Worm (Caenorhabditis elegans) whole organism, L1 larva: ENCODE results near the gene ham-3.
A peak's percentile ranks its signal among the peaks of the same experiment; 100 is the strongest.

Experiments used
- C04F5.9 ChIP-seq: sonication (generic microtip); optimal IDR thresholded peaks from 2 replicates; lab custom pipeline; 2016; ENCODE audit warnings: missing genetic modification characterization, missing compliant biosample characterization
- C16A3.4 ChIP-seq: fragments of 150-350 bp; optimal IDR thresholded peaks from 2 replicates; lab custom pipeline; 2014; ENCODE audit warnings: missing biosample characterization, missing genetic modification characterization
- C34B4.2 ChIP-seq: sonication (generic microtip); optimal IDR thresholded peaks from 2 replicates; lab custom pipeline; 2017; ENCODE audit warnings: mild to moderate bottlenecking, missing genetic modification characterization, missing compliant biosample characterization
- F16B12.6 ChIP-seq: fragments of 150-350 bp; optimal IDR thresholded peaks from 2 replicates; lab custom pipeline; 2014; ENCODE audit warnings: missing biosample characterization, missing genetic modification characterization
- Y116A8C.19 ChIP-seq: sonication (generic microtip); optimal IDR thresholded peaks from 2 replicates; lab custom pipeline; 2016; ENCODE audit warnings: missing compliant biosample characterization, missing genetic modification characterization, borderline replicate concordance
- aha-1 ChIP-seq: fragments of 150-350 bp; optimal IDR thresholded peaks from 2 replicates; lab custom pipeline; 2014; ENCODE audit warnings: missing biosample characterization, missing genetic modification characterization
- ceh-82 ChIP-seq, 3 experiments: fragments of 150-350 bp in 1 of 3; sonication (generic microtip) in 2 of 3; optimal IDR thresholded peaks; 2 replicates each; lab custom pipeline; 2014 to 2017; ENCODE audit warnings: missing biosample characterization in 3 of 3, missing genetic modification characterization in 3 of 3
- ceh-88 ChIP-seq: fragments of 200-800 bp; sonication (Bioruptor generic); IDR thresholded peaks from 2 replicates; pipeline ENCODE4 v1.3.6; 2022; ENCODE audit warnings: missing genetic modification characterization, missing compliant biosample characterization
- ceh-90 ChIP-seq: sonication (generic microtip); optimal IDR thresholded peaks from 2 replicates; lab custom pipeline; 2016; ENCODE audit warnings: missing genetic modification characterization, missing compliant biosample characterization
- efl-1 ChIP-seq, 4 experiments: fragments of 150-350 bp; optimal IDR thresholded peaks in 3 of 4; peaks in 1 of 4; 1 replicate in 1 of 4; 2 replicates in 3 of 4; lab custom pipeline; 2014; ENCODE audit warnings: missing biosample characterization in 2 of 4, missing genetic modification characterization in 2 of 4, missing genetic modification reagents in 2 of 4
- egl-13 ChIP-seq: sonication (generic microtip); optimal IDR thresholded peaks from 2 replicates; lab custom pipeline; 2016; ENCODE audit warnings: missing genotype, missing genetic modification reagents, missing genetic modification characterization, missing compliant biosample characterization
- egl-27 ChIP-seq, 2 experiments: fragments of 150-350 bp in 1 of 2; sonication (generic microtip); optimal IDR thresholded peaks; 3 replicates each; lab custom pipeline; 2017 to 2018; ENCODE audit warnings: missing biosample characterization in 2 of 2, missing genetic modification characterization in 2 of 2, missing genetic modification reagents in 2 of 2
- elt-2 ChIP-seq: sonication (generic microtip); optimal IDR thresholded peaks from 2 replicates; lab custom pipeline; 2016; ENCODE audit warnings: missing genetic modification characterization, mild to moderate bottlenecking, inconsistent platforms, missing compliant biosample characterization, missing genetic modification reagents
- elt-3 ChIP-seq, 6 experiments: fragments of 150-350 bp in 1 of 6; sonication (generic microtip); optimal IDR thresholded peaks; 2 replicates each; lab custom pipeline; 2017 to 2018; ENCODE audit warnings: missing biosample characterization in 6 of 6, missing genetic modification characterization in 6 of 6, inconsistent platforms in 1 of 6
- ets-5 ChIP-seq: fragments of 200-800 bp; sonication (Bioruptor generic); IDR thresholded peaks from 2 replicates; pipeline ENCODE4 v1.3.6; 2022; ENCODE audit warnings: missing genetic modification characterization, missing compliant biosample characterization
- fkh-10 ChIP-seq: sonication (generic microtip); optimal IDR thresholded peaks from 2 replicates; lab custom pipeline; 2017; ENCODE audit warnings: missing biosample characterization, missing genetic modification reagents, missing genetic modification characterization
- fos-1 ChIP-seq: fragments of 150-350 bp; optimal IDR thresholded peaks from 2 replicates; lab custom pipeline; 2014; ENCODE audit warnings: missing biosample characterization, missing genetic modification characterization
- grh-1 ChIP-seq: fragments of 200-800 bp; sonication (Bioruptor generic); IDR thresholded peaks from 2 replicates; pipeline ENCODE4 v1.3.6; 2022; ENCODE audit warnings: missing genetic modification reagents, missing genetic modification characterization, missing compliant biosample characterization
- hlh-4 ChIP-seq: sonication (generic microtip); optimal IDR thresholded peaks from 2 replicates; lab custom pipeline; 2016; ENCODE audit warnings: mild to moderate bottlenecking, missing genetic modification characterization, missing compliant biosample characterization
- isw-1 ChIP-seq: fragments of 200-800 bp; sonication (Bioruptor generic); IDR thresholded peaks from 2 replicates; pipeline ENCODE4 v1.3.6; 2022; ENCODE audit warnings: missing genetic modification characterization, missing compliant biosample characterization
- jun-1 ChIP-seq: fragments of 150-350 bp; optimal IDR thresholded peaks from 2 replicates; lab custom pipeline; 2014; ENCODE audit warnings: missing biosample characterization, missing genetic modification reagents, missing genetic modification characterization
- lin-13 ChIP-seq: fragments of 150-350 bp; optimal IDR thresholded peaks from 2 replicates; lab custom pipeline; 2014; ENCODE audit warnings: missing biosample characterization, missing genetic modification reagents, missing genetic modification characterization
- lin-15B ChIP-seq: fragments of 150-350 bp; sonication (generic microtip); optimal IDR thresholded peaks from 3 replicates; lab custom pipeline; 2014; ENCODE audit warnings: missing biosample characterization, missing genetic modification characterization
- lin-35 ChIP-seq, 2 experiments: fragments of 150-350 bp; optimal IDR thresholded peaks; 2 replicates each; lab custom pipeline; 2014; ENCODE audit warnings: missing biosample characterization in 2 of 2, missing genetic modification characterization in 2 of 2, missing genetic modification reagents in 2 of 2
- lin-39 ChIP-seq: fragments of 150-350 bp; optimal IDR thresholded peaks from 2 replicates; lab custom pipeline; 2014; ENCODE audit warnings: missing biosample characterization, missing genetic modification reagents, missing genetic modification characterization
- mdl-1 ChIP-seq, 2 experiments: fragments of 150-350 bp; optimal IDR thresholded peaks; 2 replicates each; lab custom pipeline; 2014 to 2017; ENCODE audit warnings: missing biosample characterization in 2 of 2, missing genetic modification characterization in 2 of 2, inconsistent platforms in 1 of 2
- mef-2 ChIP-seq: fragments of 150-350 bp; optimal IDR thresholded peaks from 2 replicates; lab custom pipeline; 2014; ENCODE audit warnings: missing biosample characterization, missing genetic modification characterization
- nhr-11 ChIP-seq: fragments of 150-350 bp; optimal IDR thresholded peaks from 2 replicates; lab custom pipeline; 2014; ENCODE audit warnings: missing biosample characterization, missing genetic modification characterization
- nhr-12 ChIP-seq: sonication (generic microtip); optimal IDR thresholded peaks from 2 replicates; lab custom pipeline; 2017; ENCODE audit warnings: missing biosample characterization, missing genetic modification characterization
- nhr-19 ChIP-seq: fragments of 200-800 bp; sonication (Bioruptor generic); conservative IDR thresholded peaks from 2 replicates; pipeline ENCODE4 v1.3.6; 2022; ENCODE audit warnings: missing genetic modification characterization, missing compliant biosample characterization
- nhr-20 ChIP-seq: sonication (generic microtip); optimal IDR thresholded peaks from 2 replicates; lab custom pipeline; 2016; ENCODE audit warnings: mild to moderate bottlenecking, missing genetic modification characterization, missing compliant biosample characterization
- nhr-237 ChIP-seq: fragments of 150-350 bp; optimal IDR thresholded peaks from 2 replicates; lab custom pipeline; 2014; ENCODE audit warnings: missing biosample characterization, missing genetic modification characterization
- nhr-47 ChIP-seq: sonication (generic microtip); optimal IDR thresholded peaks from 2 replicates; lab custom pipeline; 2016; ENCODE audit warnings: mild to moderate bottlenecking, missing genetic modification characterization, moderate library complexity, missing compliant biosample characterization
- nhr-77 ChIP-seq: fragments of 150-350 bp; optimal IDR thresholded peaks from 2 replicates; lab custom pipeline; 2014; ENCODE audit warnings: missing biosample characterization, missing genetic modification characterization
- nhr-84 ChIP-seq: sonication (generic microtip); optimal IDR thresholded peaks from 2 replicates; lab custom pipeline; 2017; ENCODE audit warnings: missing biosample characterization, missing genetic modification characterization
- nhr-85 ChIP-seq: sonication (generic microtip); peaks from one replicate; lab custom pipeline; 2016; ENCODE audit warnings: missing genetic modification characterization, inconsistent platforms, missing compliant biosample characterization
- nhr-90 ChIP-seq: sonication (generic microtip); optimal IDR thresholded peaks from 2 replicates; lab custom pipeline; 2016; ENCODE audit warnings: mild to moderate bottlenecking, missing genetic modification characterization, missing compliant biosample characterization; ENCODE audit not compliant: poor library complexity
- pag-3 ChIP-seq: sonication (generic microtip); optimal IDR thresholded peaks from 2 replicates; lab custom pipeline; 2017; ENCODE audit warnings: missing genetic modification characterization, mild to moderate bottlenecking, missing compliant biosample characterization, antibody characterized with exemption, borderline replicate concordance; ENCODE audit not compliant: insufficient read depth
- rnt-1 ChIP-seq: sonication (generic microtip); optimal IDR thresholded peaks from 2 replicates; lab custom pipeline; 2016; ENCODE audit warnings: mild to moderate bottlenecking, missing genetic modification characterization, moderate library complexity, missing compliant biosample characterization
- skn-1 ChIP-seq: fragments of 150-350 bp; optimal IDR thresholded peaks from 2 replicates; lab custom pipeline; 2014; ENCODE audit warnings: missing biosample characterization, missing genetic modification characterization
- snu-23 ChIP-seq: sonication (generic microtip); optimal IDR thresholded peaks from 2 replicates; lab custom pipeline; 2016; ENCODE audit warnings: missing genetic modification characterization, missing compliant biosample characterization
- sox-4 ChIP-seq: sonication (generic microtip); optimal IDR thresholded peaks from 2 replicates; lab custom pipeline; 2016; ENCODE audit warnings: missing genetic modification characterization, missing compliant biosample characterization
- sptf-1 ChIP-seq: fragments of 150-350 bp; optimal IDR thresholded peaks from 2 replicates; lab custom pipeline; 2014; ENCODE audit warnings: missing biosample characterization, missing genetic modification characterization
- swsn-7 ChIP-seq: sonication (generic microtip); optimal IDR thresholded peaks from 2 replicates; lab custom pipeline; 2016; ENCODE audit warnings: missing genetic modification characterization, missing compliant biosample characterization
- tbx-2 ChIP-seq: sonication (generic microtip); optimal IDR thresholded peaks from 2 replicates; lab custom pipeline; 2016; ENCODE audit warnings: missing genetic modification characterization, missing compliant biosample characterization
- tlp-1 ChIP-seq: fragments of 150-350 bp; optimal IDR thresholded peaks from 2 replicates; lab custom pipeline; 2014; ENCODE audit warnings: missing biosample characterization, missing genetic modification characterization
- unc-30 ChIP-seq: sonication (generic microtip); optimal IDR thresholded peaks from 2 replicates; lab custom pipeline; 2017; ENCODE audit warnings: missing biosample characterization, missing genetic modification characterization
- unc-86 ChIP-seq: sonication (generic microtip); optimal IDR thresholded peaks from 2 replicates; lab custom pipeline; 2016; ENCODE audit warnings: missing genetic modification characterization, missing compliant biosample characterization
- unc-98 ChIP-seq: fragments of 200-800 bp; sonication (Bioruptor generic); IDR thresholded peaks from 2 replicates; pipeline ENCODE4 v1.3.6; 2022; ENCODE audit warnings: missing genetic modification characterization, missing compliant biosample characterization
- vab-15 ChIP-seq: sonication (generic microtip); optimal IDR thresholded peaks from 2 replicates; lab custom pipeline; 2017; ENCODE audit warnings: missing genotype, mild to moderate bottlenecking, missing genetic modification characterization, missing compliant biosample characterization
- xbp-1 ChIP-seq: sonication (generic microtip); optimal IDR thresholded peaks from 2 replicates; lab custom pipeline; 2016; ENCODE audit warnings: missing genetic modification characterization, missing compliant biosample characterization
- zip-4 ChIP-seq: fragments of 200-800 bp; sonication (Bioruptor generic); optimal IDR thresholded peaks from 2 replicates; lab custom pipeline; 2018; ENCODE audit warnings: mild to moderate bottlenecking, missing genetic modification characterization, moderate library complexity, missing compliant biosample characterization
- ztf-4 ChIP-seq: fragments of 150-350 bp; optimal IDR thresholded peaks from 2 replicates; lab custom pipeline; 2014; ENCODE audit warnings: missing biosample characterization, missing genetic modification characterization

Gene ham-3

ce11 chrIII:10120076-10120831 is at the start of gene ham-3, which contains the start of gene gtf-2H3:
TSS of gene ham-3 (plus strand) at chrIII:10120781.
TSS of gene gtf-2H3 (minus strand) at chrIII:10120148.
- TF ChIP-seq sox-4 (no peak), F16B12.6 (peak; percentile 15), efl-1 (optimal IDR thresholded peaks at IDR 0.05; lab: Kevin White, UChicago) (peak; percentile 13 to 28), efl-1 (GFP tag; optimal IDR thresholded peaks at IDR 0.05 in 1 of 2; lab: Kevin White, UChicago) (peak; percentile 3 to 35), skn-1 (tag; lab: Kevin White, UChicago) (no peak), hlh-4 (tag; lab: Kevin White, UChicago) (no peak), egl-13 (tag; lab: Kevin White, UChicago) (no peak), zip-4 (GFP tag; lab: Kevin White, UChicago) (no peak), snu-23 (GFP tag; lab: Kevin White, UChicago) (no peak), nhr-77 (tag; lab: Kevin White, UChicago) (no peak), unc-30 (no peak), C16A3.4 (no peak), jun-1 (tag; lab: Kevin White, UChicago) (no peak), isw-1 (GFP tag; lab: Robert Waterston, UW) (no peak), grh-1 (GFP tag; lab: Robert Waterston, UW) (no peak), ceh-88 (GFP tag; lab: Robert Waterston, UW) (no peak), nhr-90 (tag; lab: Kevin White, UChicago) (no peak), ceh-90 (tag; lab: Kevin White, UChicago) (no peak), nhr-20 (tag; lab: Kevin White, UChicago) (no peak), elt-2 (tag; lab: Kevin White, UChicago) (no peak), aha-1 (tag; lab: Kevin White, UChicago) (no peak), lin-15B (tag; lab: Kevin White, UChicago) (no peak), nhr-85 (tag; lab: Kevin White, UChicago) (no peak), elt-3 (tag; optimal IDR thresholded peaks at IDR 0.05; lab: Kevin White, UChicago) (no peak), unc-98 (no peak), mdl-1 (tag; optimal IDR thresholded peaks at IDR 0.05; lab: Kevin White, UChicago) (no peak), nhr-12 (tag; lab: Kevin White, UChicago) (no peak), rnt-1 (tag; lab: Kevin White, UChicago) (peak; percentile 19), lin-13 (GFP tag; lab: Kevin White, UChicago) (no peak), lin-39 (tag; lab: Kevin White, UChicago) (no peak), nhr-11 (tag; lab: Kevin White, UChicago) (no peak), C04F5.9 (no peak), fos-1 (no peak), Y116A8C.19 (tag; lab: Kevin White, UChicago) (no peak), ceh-82 (tag; optimal IDR thresholded peaks at IDR 0.05; lab: Kevin White, UChicago) (peak in 1 of 3 experiments; percentile 15), nhr-19 (GFP tag; lab: Robert Waterston, UW) (no peak), sptf-1 (tag; lab: Kevin White, UChicago) (no peak), tlp-1 (no peak), mef-2 (tag; lab: Kevin White, UChicago) (no peak), lin-35 (GFP tag; optimal IDR thresholded peaks at IDR 0.05; lab: Kevin White, UChicago) (no peak), nhr-237 (no peak), ets-5 (GFP tag; lab: Robert Waterston, UW) (no peak), nhr-84 (tag; lab: Kevin White, UChicago) (no peak), pag-3 (tag; lab: Kevin White, UChicago) (no peak), C34B4.2 (no peak), nhr-47 (tag; lab: Kevin White, UChicago) (no peak), ztf-4 (tag; lab: Kevin White, UChicago) (no peak), swsn-7 (no peak), xbp-1 (tag; lab: Kevin White, UChicago) (no peak), unc-86 (no peak), egl-27 (tag; optimal IDR thresholded peaks at IDR 0.05; lab: Kevin White, UChicago) (no peak), tbx-2 (tag; lab: Kevin White, UChicago) (no peak), vab-15 (no peak), fkh-10 (GFP tag; lab: Kevin White, UChicago) (no peak)
